Worm (Caenorhabditis elegans) whole organism, midembryonic: Measurements from ENCODE around the gene spe-19.

Experiments used
- T22C8.4 ChIP-seq: fragments of 200-800 bp; sonication (Bioruptor generic); IDR thresholded peaks from 2 replicates; pipeline ENCODE4 v1.3.6; 2022; ENCODE audit warnings: missing genetic modification characterization, missing compliant biosample characterization
- cog-1 ChIP-seq: sonication (generic microtip); optimal IDR thresholded peaks from 2 replicates; lab custom pipeline; 2016; ENCODE audit warnings: missing genetic modification characterization, missing compliant biosample characterization
- flt-1 ChIP-seq: fragments of 200-800 bp; sonication (Bioruptor generic); IDR thresholded peaks from 2 replicates; pipeline ENCODE4 v1.3.6; 2022; ENCODE audit warnings: missing genetic modification characterization, missing compliant biosample characterization
- klf-2 ChIP-seq: fragments of 200-800 bp; sonication (Bioruptor generic); conservative IDR thresholded peaks from 2 replicates; pipeline ENCODE4 v1.3.6; 2022; ENCODE audit warnings: missing genetic modification reagents, missing genetic modification characterization, missing compliant biosample characterization
- med-1 ChIP-seq: sonication (generic microtip); optimal IDR thresholded peaks from 2 replicates; lab custom pipeline; 2017; ENCODE audit warnings: missing genetic modification characterization, mild to moderate bottlenecking, missing compliant biosample characterization, antibody characterized with exemption, missing genetic modification reagents; ENCODE audit not compliant: insufficient read depth
- ref-1 ChIP-seq: fragments of 200-800 bp; sonication (Bioruptor generic); conservative IDR thresholded peaks from 2 replicates; pipeline ENCODE4 v1.3.6; 2022; ENCODE audit warnings: missing genetic modification reagents, missing genetic modification characterization, missing compliant biosample characterization
- tab-1 ChIP-seq: fragments of 200-800 bp; sonication (Bioruptor generic); IDR thresholded peaks from 2 replicates; pipeline ENCODE4 v1.3.6; 2022; ENCODE audit warnings: missing genetic modification characterization, missing compliant biosample characterization
- ztf-23 ChIP-seq: fragments of 200-800 bp; sonication (Bioruptor generic); IDR thresholded peaks from 2 replicates; pipeline ENCODE4 v1.3.6; 2022; ENCODE audit warnings: missing genetic modification reagents, missing genetic modification characterization, missing compliant biosample characterization
- ztf-29 ChIP-seq: fragments of 200-800 bp; sonication (Bioruptor generic); IDR thresholded peaks from 2 replicates; pipeline ENCODE4 v1.3.6; 2022; ENCODE audit warnings: missing genetic modification reagents, missing genetic modification characterization, missing compliant biosample characterization

spe-19 gene

DNA sequence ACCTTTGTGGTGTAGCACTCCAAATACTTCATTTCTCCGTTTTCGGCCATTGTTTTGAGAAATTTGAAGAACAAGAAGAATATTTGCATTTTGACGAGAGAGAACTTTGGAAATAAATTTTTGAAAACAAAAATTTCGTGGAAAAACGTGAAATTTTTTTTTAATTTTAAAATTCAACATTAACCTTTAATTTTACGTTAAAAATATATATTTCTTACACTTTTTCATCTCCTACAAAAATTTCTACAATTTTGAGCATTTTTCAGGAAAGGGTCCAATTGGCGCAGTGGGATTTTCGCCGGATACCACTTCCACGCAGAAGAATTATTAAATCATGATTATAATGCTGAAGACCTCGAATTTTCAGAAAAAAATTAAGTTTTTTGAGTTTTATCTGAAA is at the start of gene spe-19:
TSS of gene spe-19 (minus strand) at position 101 of the 400 bp plus-strand sequence.
- TF ChIP-seq cog-1 (tag; lab: Kevin White, UChicago) (no peak), ztf-23 (GFP tag; lab: Robert Waterston, UW) (no peak), ref-1 (GFP tag; lab: Robert Waterston, UW) (no peak), klf-2 (GFP tag; lab: Robert Waterston, UW) (no peak), tab-1 (GFP tag; lab: Robert Waterston, UW) (no peak), med-1 (GFP tag; lab: Kevin White, UChicago) (no peak), ztf-29 (GFP tag; lab: Robert Waterston, UW) (no peak), T22C8.4 (no peak), flt-1 (no peak)

DNA sequence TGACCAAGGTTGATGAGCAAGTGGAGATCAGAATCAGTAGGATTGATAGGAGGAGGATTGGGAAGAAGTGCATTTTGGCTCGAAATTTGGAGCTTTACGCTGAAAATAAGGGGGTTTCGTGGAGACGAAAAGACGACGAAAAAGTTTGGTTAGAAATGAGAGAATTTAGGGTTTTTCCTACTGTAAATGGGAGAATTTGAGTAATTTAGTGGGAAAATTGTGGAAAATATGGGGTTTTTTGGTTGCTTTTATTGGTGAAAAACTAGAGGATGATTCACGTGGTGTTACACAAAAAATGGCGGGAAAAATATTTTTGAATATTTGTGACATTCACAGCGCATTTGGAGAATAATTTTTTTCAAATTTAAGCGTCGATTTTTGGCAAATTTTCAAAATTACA is 47.7 kb upstream of the spe-19 start, which contains the start of gene nlp-69:
TSS of gene nlp-69 (minus strand) at position 101 of the 400 bp plus-strand sequence.
- TF ChIP-seq flt-1 (no peak), ztf-29 (GFP tag; lab: Robert Waterston, UW) (no peak), tab-1 (GFP tag; lab: Robert Waterston, UW) (no peak), klf-2 (GFP tag; lab: Robert Waterston, UW) (no peak), ref-1 (GFP tag; lab: Robert Waterston, UW) (no peak)

DNA sequence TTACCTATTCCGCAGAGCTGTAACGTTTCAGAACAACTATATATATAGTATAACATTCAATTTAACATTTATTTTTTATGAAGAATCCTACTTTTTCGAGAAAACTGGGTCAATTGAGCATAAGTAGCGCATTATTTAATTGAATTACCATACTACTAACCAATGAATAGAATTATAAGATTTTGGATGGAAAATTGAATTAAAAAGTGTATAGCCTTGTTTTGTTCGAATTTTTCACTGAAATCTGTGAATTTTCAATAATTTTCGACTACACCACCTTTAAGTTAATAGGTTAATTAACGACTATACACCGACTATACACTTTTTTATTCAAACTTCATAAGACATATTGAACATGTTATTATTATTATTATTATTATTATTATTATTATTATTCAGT is 46.7 kb upstream of the spe-19 start:
- no peak for TF ChIP-seq ref-1 (GFP tag; lab: Robert Waterston, UW)

DNA sequence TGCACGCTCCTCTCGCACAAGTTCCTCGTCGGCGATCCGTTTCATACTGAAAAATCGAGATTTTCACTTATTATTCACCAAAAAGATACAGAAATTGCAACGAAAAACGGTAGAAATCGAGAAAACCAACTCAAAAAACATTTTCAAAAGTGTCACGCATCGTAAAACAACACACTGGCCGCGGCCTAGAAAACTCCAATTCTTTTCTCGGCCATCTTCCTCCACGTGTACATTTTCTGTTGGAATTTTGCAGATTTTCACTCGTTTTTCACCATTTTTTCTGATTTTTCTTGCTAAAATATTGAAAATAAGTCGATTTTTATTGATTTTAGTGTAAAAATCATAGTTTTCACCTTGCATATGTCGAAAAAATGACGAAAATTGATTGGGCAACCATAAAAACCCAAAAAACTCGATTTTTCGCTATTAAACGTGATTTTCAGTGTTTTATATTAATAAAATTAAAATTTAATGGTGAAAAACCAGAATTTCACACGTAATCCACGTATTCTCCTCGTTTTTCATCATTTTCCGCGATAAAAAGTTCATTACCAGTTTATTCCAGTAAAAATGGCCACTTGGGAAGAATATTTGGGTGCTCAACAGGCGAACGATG is 43.6 kb upstream of the spe-19 start, which contains the start of the genes dcs-1 and sec-23:
TSS of gene dcs-1 (minus strand) at position 46 of the 616 bp plus-strand sequence.
TSS of gene sec-23 (plus strand) at position 566 of the 616 bp plus-strand sequence.
- TF ChIP-seq ztf-29 (GFP tag; lab: Robert Waterston, UW) (no peak), flt-1 (no peak), ztf-23 (GFP tag; lab: Robert Waterston, UW) (no peak), T22C8.4 (no peak), klf-2 (GFP tag; lab: Robert Waterston, UW) (no peak), med-1 (GFP tag; lab: Kevin White, UChicago) (no peak), cog-1 (tag; lab: Kevin White, UChicago) (no peak), tab-1 (GFP tag; lab: Robert Waterston, UW) (no peak), ref-1 (GFP tag; lab: Robert Waterston, UW) (no peak)

DNA sequence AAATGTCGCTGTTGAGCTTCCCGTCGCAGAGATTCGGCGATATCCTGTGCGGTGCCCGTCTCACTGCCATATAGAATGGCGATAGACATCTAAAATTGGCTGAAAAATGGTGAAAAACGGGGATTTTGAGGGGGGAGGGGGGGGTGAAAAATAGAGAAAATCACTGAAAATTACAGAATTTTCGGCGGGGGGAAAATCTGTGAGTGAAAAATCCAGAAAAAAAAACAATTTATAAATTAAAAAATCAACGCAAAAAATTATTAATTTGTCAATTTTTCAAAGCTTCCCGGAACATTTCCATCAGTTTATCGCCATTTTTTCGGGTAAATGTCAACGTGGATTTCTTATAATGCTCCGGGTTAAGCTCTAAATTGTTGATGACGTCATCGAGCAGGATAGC is 40.4 kb upstream of the spe-19 start, which contains the start of gene fre-1:
TSS of gene fre-1 (minus strand) at position 101 of the 400 bp plus-strand sequence.
- no peak for TF ChIP-seq tab-1 (GFP tag; lab: Robert Waterston, UW)
- TF ChIP-seq klf-2 (GFP tag; lab: Robert Waterston, UW) = no peak
- TF ChIP-seq ref-1 (GFP tag; lab: Robert Waterston, UW) = no peak
- TF ChIP-seq ztf-23 (GFP tag; lab: Robert Waterston, UW) = no peak
- TF ChIP-seq T22C8.4 = no peak
- no peak for TF ChIP-seq cog-1 (tag; lab: Kevin White, UChicago)
- TF ChIP-seq flt-1 = no peak

DNA sequence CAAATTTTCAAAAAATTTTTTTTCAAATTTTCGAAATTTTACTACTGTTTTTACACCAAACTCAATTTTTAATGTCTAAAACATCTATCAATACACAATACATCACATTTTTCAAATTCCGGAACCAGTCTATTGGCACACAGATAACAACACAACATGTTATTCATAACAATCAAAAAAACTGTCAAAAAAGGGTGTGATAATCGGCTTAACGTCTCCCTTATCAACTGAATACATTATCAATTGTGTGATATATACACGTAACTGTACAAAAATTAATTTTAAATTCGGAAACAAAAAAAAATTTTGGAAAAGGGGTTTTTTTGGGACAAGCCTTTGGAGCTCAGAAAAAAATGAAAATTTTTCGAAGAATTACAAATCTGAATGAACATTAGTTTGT is 27.1 kb upstream of the spe-19 start:
- TF ChIP-seq tab-1 (GFP tag; lab: Robert Waterston, UW) (no peak), ref-1 (GFP tag; lab: Robert Waterston, UW) (no peak), T22C8.4 (no peak), cog-1 (tag; lab: Kevin White, UChicago) (no peak)

DNA sequence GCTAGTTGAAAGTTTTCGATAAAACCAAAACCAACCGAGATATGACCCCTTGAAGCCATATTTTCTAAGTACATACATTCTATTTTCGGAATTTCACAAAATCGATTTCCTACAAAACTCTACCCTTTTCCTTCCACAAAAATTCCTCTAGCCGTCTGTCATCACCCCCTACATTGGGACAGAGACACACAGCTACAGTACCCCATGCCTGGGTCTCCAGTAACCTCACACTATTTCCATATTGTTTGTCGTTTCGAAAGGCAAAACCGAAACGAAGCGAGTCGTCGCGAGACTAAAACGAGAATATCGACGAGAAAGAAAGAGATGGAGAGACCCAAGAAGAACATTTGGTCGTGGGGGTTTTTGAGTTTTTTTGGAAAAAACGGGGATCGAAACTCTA is 21.2 kb upstream of the spe-19 start:
- TF ChIP-seq med-1 (GFP tag; lab: Kevin White, UChicago) (no peak), ref-1 (GFP tag; lab: Robert Waterston, UW) (no peak), klf-2 (GFP tag; lab: Robert Waterston, UW) (no peak), T22C8.4 (no peak), flt-1 (no peak), ztf-23 (GFP tag; lab: Robert Waterston, UW) (no peak), tab-1 (GFP tag; lab: Robert Waterston, UW) (no peak)

DNA sequence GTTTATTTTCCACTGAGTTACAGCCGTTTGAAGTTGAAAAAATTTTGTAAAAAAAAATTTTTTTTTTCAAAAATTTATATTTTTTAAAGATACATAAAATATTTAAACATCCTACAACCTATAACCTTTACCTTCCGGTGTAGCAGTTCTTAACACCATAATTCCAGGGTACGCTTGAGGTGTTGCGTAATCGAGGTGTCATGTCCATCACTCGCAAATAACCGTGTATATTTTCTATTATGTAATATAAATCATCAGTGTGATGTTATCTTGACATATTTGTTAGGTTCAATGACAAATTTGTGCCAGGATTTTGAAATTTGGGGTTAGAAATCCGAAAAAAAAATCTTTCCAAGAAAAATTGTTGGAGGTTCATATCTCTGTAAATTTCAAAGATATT is 19.9 kb upstream of the spe-19 start:
- TF ChIP-seq med-1 (GFP tag; lab: Kevin White, UChicago) (no peak), flt-1 (no peak), ztf-23 (GFP tag; lab: Robert Waterston, UW) (no peak), ztf-29 (GFP tag; lab: Robert Waterston, UW) (no peak), cog-1 (tag; lab: Kevin White, UChicago) (no peak)

DNA sequence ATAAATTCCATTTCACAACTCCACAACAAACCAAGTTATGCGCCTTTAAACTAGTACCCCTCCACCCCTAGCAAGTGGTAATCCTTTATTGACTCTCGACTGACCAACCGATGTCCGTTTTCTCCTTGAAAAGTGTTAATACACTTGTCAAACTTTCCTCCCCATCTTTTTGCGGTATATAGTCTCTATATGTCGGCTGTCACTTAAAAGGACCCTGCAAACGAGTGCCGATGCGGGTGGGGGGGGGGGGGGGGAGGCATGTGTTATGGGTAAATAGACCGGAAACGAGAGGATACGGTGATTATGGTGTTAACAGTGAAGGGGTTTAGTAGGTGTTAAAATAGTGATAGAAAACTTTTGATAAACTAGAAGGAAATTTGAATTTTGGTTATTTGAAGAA is 17.9 kb upstream of the spe-19 start:
- TF ChIP-seq T22C8.4 (no peak), tab-1 (GFP tag; lab: Robert Waterston, UW) (no peak), ztf-29 (GFP tag; lab: Robert Waterston, UW) (no peak), flt-1 (no peak)

DNA sequence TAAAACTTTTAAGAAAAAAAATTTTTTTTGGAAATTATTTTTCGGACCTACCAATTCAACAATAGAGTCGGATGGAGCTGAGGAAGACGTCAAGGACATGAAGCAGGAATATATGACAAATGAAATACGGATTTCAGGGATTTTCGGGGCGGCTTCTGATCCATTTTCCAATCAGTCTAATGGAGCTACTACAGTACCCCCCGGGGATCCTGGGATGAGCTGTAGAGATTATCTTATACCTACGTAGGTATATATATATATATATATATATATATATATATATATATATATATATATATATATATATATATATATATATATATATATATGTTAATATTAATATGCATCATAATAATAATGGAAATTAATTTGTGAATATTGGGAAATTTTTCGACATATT is 16.9 kb upstream of the spe-19 start, which contains the start of gene ttx-1:
TSS of gene ttx-1 (minus strand) at position 101 of the 400 bp plus-strand sequence.
- TF ChIP-seq med-1 (GFP tag; lab: Kevin White, UChicago) = no peak

DNA sequence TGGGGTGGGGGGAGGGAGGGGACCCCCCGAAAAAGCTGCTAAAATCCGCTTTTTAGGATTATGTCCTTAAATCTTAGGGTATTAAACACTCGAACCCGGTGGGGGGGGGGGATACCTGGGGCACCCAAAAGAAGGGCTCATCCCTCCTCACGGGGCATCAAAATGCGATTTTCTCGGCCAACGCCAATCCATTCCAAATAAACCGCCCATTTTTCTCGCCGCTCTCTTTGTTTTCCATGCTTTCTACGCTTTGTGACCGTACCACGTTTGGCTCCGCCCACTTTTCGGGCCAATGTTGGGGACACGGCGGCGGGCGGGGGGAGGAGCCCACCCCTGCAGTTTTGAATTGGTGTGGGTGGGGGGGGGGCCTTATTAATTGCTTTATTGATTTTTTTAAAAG is 14.3 kb upstream of the spe-19 start:
- no peak for TF ChIP-seq klf-2 (GFP tag; lab: Robert Waterston, UW)
- TF ChIP-seq T22C8.4 = peak; percentile 39; the same call in 1 of the 2 replicates
- TF ChIP-seq cog-1 (tag; lab: Kevin White, UChicago) = peak; percentile 30
